Worm (Caenorhabditis elegans): ENCODE data around the gene C18E9.5.

DNA sequence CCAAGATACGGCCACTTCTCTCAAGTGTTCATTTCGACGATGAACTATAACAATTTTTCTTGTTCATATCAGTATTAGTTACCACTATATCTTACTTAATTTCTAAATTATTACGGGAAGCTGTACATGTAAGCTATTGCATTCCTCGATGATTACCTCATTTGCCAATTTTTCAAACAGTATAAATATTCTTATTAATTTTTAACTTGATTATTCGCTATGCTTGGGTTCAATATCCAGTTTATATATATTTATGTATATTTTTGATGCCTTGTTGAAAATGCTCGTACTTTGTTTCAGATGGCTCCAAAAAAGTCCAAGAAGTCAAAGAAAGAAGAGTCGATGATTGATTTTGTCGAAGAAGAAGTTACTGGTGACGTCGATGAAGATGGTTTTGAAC, 24.6 kb downstream of the C18E9.5 start, which contains the start of gene F44G4.1:
- TF ChIP-seq nhr-11 (tag; optimal IDR thresholded peaks at IDR 0.05) (no peak), sox-4 (tag; optimal IDR thresholded peaks at IDR 0.05) (no peak), ama-1 (optimal IDR thresholded peaks at IDR 0.05) (no peak), nhr-28 (tag; optimal IDR thresholded peaks at IDR 0.05) (no peak), nhr-47 (tag; optimal IDR thresholded peaks at IDR 0.05) (no peak), lir-3 (tag; optimal IDR thresholded peaks at IDR 0.05; ENCODE audit: poor library complexity) (no peak), fkh-8 (tag; optimal IDR thresholded peaks at IDR 0.05) (no peak), lsy-2 (tag; optimal IDR thresholded peaks at IDR 0.05) (no peak)
